Worm (Caenorhabditis elegans): ENCODE measurements around the gene cif-1.

cif-1 gene

DNA sequence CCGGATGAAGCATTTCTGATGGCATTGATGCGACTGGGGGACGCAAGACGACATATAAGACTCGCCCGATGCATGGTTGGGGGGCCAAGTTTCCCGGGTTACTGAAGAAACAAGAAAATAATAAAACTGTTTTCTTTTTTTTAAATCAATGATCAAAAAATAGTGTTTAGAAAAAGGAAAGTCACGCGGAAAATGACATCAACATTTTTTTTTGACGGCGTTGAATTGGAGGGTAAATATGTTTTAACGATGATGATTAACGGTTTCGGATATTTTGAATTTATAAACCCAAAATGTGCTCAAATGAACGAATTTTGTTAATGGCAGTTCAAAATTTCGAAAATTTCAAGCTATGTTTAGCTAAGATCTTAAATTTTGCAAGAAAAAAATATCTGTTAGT is 6.6 kb downstream of the cif-1 start, which contains the start of gene ogdh-1:
TSS of gene ogdh-1 (minus strand) at position 101 of the 400 bp plus-strand sequence.
- TF ChIP-seq pha-4 (tag; optimal IDR thresholded peaks at IDR 0.05) (no peak), sptf-1 (tag; optimal IDR thresholded peaks at IDR 0.05) (no peak), M03D4.4 (tag; optimal IDR thresholded peaks at IDR 0.05) (no peak), flh-1 (GFP tag; optimal IDR thresholded peaks at IDR 0.05) (no peak), unc-120 (tag; optimal IDR thresholded peaks at IDR 0.05; ENCODE audit: poor library complexity, severe bottlenecking) (no peak), ztf-11 (tag; optimal IDR thresholded peaks at IDR 0.05) (no peak), snpc-4 (tag; optimal IDR thresholded peaks at IDR 0.05) (no peak), nhr-12 (tag; optimal IDR thresholded peaks at IDR 0.05) (no peak), elt-3 (tag; optimal IDR thresholded peaks at IDR 0.05) (no peak), hlh-1 (tag; optimal IDR thresholded peaks at IDR 0.05) (no peak), elt-1 (tag; optimal IDR thresholded peaks at IDR 0.05; ENCODE audit: borderline replicate concordance, insufficient read depth) (no peak), zip-8 (tag; optimal IDR thresholded peaks at IDR 0.05) (no peak), mls-2 (tag; optimal IDR thresholded peaks at IDR 0.05) (no peak), mab-5 (tag; optimal IDR thresholded peaks at IDR 0.05) (no peak)

DNA sequence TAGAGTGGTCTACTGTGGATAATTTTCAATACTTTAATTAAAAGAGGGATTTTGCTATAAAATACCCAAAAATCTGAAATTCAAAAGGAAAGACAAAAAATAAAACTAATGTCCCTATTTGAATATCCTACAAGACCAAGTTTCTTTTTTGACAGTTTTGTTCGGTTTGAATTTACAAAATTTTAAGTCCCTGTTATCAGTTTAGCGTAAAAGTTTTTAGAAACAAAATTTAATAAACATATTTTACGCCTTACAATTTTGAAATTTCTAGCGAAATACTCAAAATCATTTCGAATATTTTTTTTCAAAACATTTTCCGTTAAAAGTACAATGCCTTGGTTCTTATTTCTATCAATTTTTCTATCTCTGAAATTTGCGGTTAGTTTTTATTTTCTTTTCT is 18.1 kb downstream of the cif-1 start, which contains the start of gene spe-51:
TSS of gene spe-51 (plus strand) at position 301 of the 400 bp plus-strand sequence.
- TF ChIP-seq nhr-2 (tag; optimal IDR thresholded peaks at IDR 0.05) (no peak), lin-13 (tag; optimal IDR thresholded peaks at IDR 0.05) (no peak), ces-1 (GFP tag; optimal IDR thresholded peaks at IDR 0.05) (no peak), nhr-76 (tag; optimal IDR thresholded peaks at IDR 0.05) (no peak), M03D4.4 (tag; optimal IDR thresholded peaks at IDR 0.05) (no peak), nhr-237 (tag; optimal IDR thresholded peaks at IDR 0.05) (no peak), ham-2 (GFP tag; optimal IDR thresholded peaks at IDR 0.05) (no peak)

DNA sequence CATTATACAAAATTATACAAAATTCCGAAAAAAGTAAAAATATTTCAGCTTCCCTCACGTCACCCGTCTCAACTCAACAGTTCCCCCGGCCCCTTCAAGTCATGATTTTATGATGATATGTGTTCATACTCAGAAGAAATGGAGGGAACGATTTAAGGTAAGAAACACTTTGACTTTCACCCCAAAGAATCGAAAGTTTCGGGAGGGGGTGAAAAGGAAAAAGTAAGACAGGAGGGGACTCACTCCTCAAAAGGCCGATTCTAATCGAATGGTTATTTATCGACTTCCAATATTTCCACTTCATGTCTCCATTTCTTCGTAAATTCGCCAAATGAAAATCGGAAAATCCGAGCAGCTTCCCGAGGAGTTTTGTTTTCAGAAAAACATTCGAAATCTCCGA is 22.3 kb downstream of the cif-1 start, which contains the start of gene bus-4:
TSS of gene bus-4 (plus strand) at position 49 of the 400 bp plus-strand sequence.
- TF ChIP-seq blmp-1 (tag; optimal IDR thresholded peaks at IDR 0.05) (peak; percentile 11), nhr-76 (tag; optimal IDR thresholded peaks at IDR 0.05) (no peak), mab-5 (tag; optimal IDR thresholded peaks at IDR 0.05) (no peak)

DNA sequence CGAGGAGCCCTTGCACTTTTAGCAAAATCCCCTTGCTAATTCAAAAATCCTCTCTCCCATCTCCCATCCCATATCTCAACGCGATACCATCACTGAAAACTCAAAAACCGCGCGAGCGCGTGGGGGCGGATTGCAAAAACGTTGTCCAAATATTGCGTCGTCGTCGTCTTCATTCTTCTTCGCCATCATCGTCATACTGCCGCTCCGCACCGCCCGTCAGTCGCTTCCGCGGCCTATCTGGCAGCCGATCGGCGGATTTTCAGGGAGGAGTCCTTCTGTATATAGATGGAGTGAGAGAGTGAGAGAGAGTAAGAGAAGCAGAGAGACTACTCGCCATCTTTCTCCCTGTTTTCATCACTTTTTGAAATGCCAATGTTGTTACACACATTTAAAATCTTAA is 23.7 kb downstream of the cif-1 start:
- TF ChIP-seq nhr-28 (tag; optimal IDR thresholded peaks at IDR 0.05), result no peak
- TF ChIP-seq ham-2 (GFP tag; optimal IDR thresholded peaks at IDR 0.05), result peak; percentile 29
- no peak for TF ChIP-seq mls-2 (tag; optimal IDR thresholded peaks at IDR 0.05)

DNA sequence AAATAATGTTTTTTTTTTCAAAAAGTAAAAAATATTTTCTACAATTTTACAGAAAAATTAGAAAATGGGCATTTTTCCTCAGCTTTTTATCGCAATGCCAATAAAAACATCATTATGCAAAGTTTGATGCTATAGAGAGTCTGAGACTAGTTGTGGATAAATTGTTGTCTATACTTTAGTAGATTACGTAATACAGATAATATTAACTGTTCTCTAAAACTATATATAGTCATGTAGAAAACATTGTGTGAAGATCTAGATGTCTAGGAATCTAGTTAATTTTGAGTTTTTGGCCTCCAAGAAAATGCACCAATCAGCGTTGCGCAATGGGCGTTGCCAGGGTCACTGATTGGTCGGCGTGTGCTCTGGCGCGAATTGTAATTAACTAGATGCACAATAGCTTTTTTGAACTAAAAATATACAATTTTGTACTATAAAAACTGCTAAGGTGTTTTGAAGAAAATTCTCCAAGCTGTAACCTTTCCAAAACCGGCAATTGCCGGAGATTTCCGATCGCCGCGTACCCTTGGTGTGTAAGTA is 24.2 kb downstream of the cif-1 start:
- TF ChIP-seq zip-8 (tag; optimal IDR thresholded peaks at IDR 0.05), result peak; percentile 52
- TF ChIP-seq nhr-2 (tag; optimal IDR thresholded peaks at IDR 0.05), result no peak

DNA sequence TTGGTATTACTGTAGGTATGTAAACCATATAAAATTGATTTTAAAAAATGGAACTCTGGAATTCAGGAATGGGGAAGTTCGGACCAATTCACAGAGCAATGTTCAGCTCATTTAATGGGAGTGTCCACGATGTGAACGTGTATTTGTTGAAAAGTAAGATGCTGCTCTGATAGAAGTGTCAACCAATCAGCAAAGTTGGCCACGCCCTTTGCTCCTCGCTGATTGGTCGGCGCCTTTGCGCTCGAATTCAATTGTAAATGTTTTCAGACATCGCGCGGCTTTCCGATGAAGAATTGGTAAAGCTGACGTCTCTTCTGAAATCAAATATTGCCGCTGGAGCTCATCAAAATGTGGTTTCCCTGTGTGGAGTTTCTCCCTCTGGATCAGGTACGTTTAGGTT is 27.4 kb downstream of the cif-1 start:
- TF ChIP-seq ztf-11 (tag; optimal IDR thresholded peaks at IDR 0.05) (no peak), drap-1 (GFP tag; optimal IDR thresholded peaks at IDR 0.05) (no peak), ham-2 (GFP tag; optimal IDR thresholded peaks at IDR 0.05) (no peak), bed-3 (GFP tag; optimal IDR thresholded peaks at IDR 0.05) (no peak), snpc-4 (tag; optimal IDR thresholded peaks at IDR 0.05) (no peak), sem-2 (GFP tag; optimal IDR thresholded peaks at IDR 0.05) (no peak), blmp-1 (tag; optimal IDR thresholded peaks at IDR 0.05) (no peak)

DNA sequence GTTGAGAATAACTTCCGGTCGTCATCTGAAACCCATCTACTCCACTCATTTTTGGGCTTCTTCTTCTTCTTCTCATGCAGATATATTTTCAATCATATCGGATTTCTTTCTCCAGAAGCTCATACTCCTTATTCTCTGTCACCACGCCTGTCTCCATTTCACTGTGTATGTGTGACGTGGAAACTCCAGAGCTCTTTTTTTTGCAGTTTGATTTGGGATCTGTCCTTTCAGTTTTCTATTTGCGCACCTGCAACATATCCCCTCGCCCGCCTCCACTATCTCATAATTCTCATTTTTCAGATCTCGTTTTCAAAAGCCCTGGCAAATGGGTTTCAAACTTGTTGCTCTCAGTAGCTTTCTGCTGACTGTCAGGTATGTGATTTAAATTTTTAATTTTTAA is 31.8 kb downstream of the cif-1 start, which contains the start of gene kin-36:
TSS of gene kin-36 (plus strand) at position 301 of the 400 bp plus-strand sequence.
- TF ChIP-seq mep-1 (tag; optimal IDR thresholded peaks at IDR 0.05), result no peak
- TF ChIP-seq lin-32 (GFP tag; optimal IDR thresholded peaks at IDR 0.05), result no peak
- TF ChIP-seq ceh-39 (tag; optimal IDR thresholded peaks at IDR 0.05), result no peak
- TF ChIP-seq unc-62 (GFP tag; optimal IDR thresholded peaks at IDR 0.05), result no peak
- TF ChIP-seq elt-1 (tag; optimal IDR thresholded peaks at IDR 0.05; ENCODE audit: borderline replicate concordance, insufficient read depth), result no peak
- TF ChIP-seq elt-3 (tag; optimal IDR thresholded peaks at IDR 0.05), result no peak
- TF ChIP-seq ceh-43 (GFP tag; optimal IDR thresholded peaks at IDR 0.05), result no peak
- TF ChIP-seq nhr-28 (tag; optimal IDR thresholded peaks at IDR 0.05), result no peak
- no peak for TF ChIP-seq lsy-2 (tag; optimal IDR thresholded peaks at IDR 0.05)
- TF ChIP-seq zip-8 (tag; optimal IDR thresholded peaks at IDR 0.05), result no peak
- TF ChIP-seq cnd-1 (tag; optimal IDR thresholded peaks at IDR 0.05), result no peak
- TF ChIP-seq M03D4.4 (tag; optimal IDR thresholded peaks at IDR 0.05), result no peak

All from whole organism, mixed stage, embryonic.